Worm (Caenorhabditis elegans) whole organism, late embryonic: Measurements from ENCODE around the gene srz-16.

Source experiments
- ama-1 ChIP-seq: fragments of 150-350 bp; optimal IDR thresholded peaks from 2 replicates; lab custom pipeline; 2014
- dve-1 ChIP-seq: sonication (generic microtip); optimal IDR thresholded peaks from 2 replicates; lab custom pipeline; 2017; ENCODE audit warnings: antibody characterized with exemption, mild to moderate bottlenecking, missing genetic modification characterization, missing compliant biosample characterization
- ets-4 ChIP-seq: sonication (generic microtip); optimal IDR thresholded peaks from 2 replicates; lab custom pipeline; 2016; ENCODE audit warnings: missing genetic modification characterization, missing compliant biosample characterization
- eyg-1 ChIP-seq: sonication (generic microtip); optimal IDR thresholded peaks from 2 replicates; lab custom pipeline; 2016; ENCODE audit warnings: missing genotype, missing genetic modification characterization, missing compliant biosample characterization
- gmeb-2 ChIP-seq: sonication (generic microtip); optimal IDR thresholded peaks from 2 replicates; lab custom pipeline; 2016; ENCODE audit warnings: missing genetic modification characterization, inconsistent platforms, missing compliant biosample characterization
- nhr-11 ChIP-seq: fragments of 150-350 bp; optimal IDR thresholded peaks from 2 replicates; lab custom pipeline; 2014; ENCODE audit warnings: missing biosample characterization, missing genetic modification characterization
- unc-86 ChIP-seq: sonication (generic microtip); optimal IDR thresholded peaks from 2 replicates; lab custom pipeline; 2016; ENCODE audit warnings: missing genetic modification characterization, missing compliant biosample characterization

DNA sequence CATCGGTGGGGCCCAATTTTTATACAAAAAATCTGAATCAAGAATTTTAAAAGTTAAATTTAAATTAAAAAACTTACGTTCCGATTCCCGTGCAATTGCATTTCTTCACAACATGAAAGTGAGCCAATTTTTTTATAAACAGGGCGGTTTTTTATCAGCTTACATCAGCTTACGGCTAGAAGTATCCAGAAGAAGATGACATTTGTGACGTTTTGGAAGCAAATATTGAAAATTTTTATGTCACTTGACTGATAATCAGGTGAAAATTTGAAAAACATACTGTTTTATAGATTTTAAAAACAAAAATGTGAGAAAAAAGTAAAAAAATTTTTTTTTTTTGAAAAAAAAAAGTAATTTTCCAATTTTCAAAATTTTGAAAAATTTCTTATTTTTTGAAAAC lies 51.2 kb downstream of the srz-16 start, which contains the start of gene Y113G7A.22:
- TF ChIP-seq eyg-1 (tag; lab: Kevin White, UChicago) (no peak), ets-4 (tag; lab: Kevin White, UChicago) (no peak), dve-1 (tag; lab: Kevin White, UChicago) (no peak), nhr-11 (tag; lab: Kevin White, UChicago) (no peak), gmeb-2 (no peak), unc-86 (no peak), ama-1 (lab: Kevin White, UChicago) (no peak)
